Worm (Caenorhabditis elegans) whole organism, L3 larva: ENCODE data around the gene cut-4.

ENCODE experiments used
- R02D3.7 ChIP-seq: fragments of 150-350 bp; optimal IDR thresholded peaks from 2 replicates; lab custom pipeline; 2014; ENCODE audit warnings: missing biosample characterization, missing genetic modification characterization
- ama-1 ChIP-seq: fragments of 150-350 bp; optimal IDR thresholded peaks from 2 replicates; lab custom pipeline; 2018
- ceh-16 ChIP-seq: sonication (generic microtip); optimal IDR thresholded peaks from 2 replicates; lab custom pipeline; 2017; ENCODE audit warnings: missing biosample characterization, missing genetic modification characterization
- ceh-28 ChIP-seq: fragments of 150-350 bp; optimal IDR thresholded peaks from 2 replicates; lab custom pipeline; 2014; ENCODE audit warnings: missing biosample characterization, missing genetic modification reagents, missing genetic modification characterization
- ceh-82 ChIP-seq: fragments of 150-350 bp; optimal IDR thresholded peaks from 2 replicates; lab custom pipeline; 2014; ENCODE audit warnings: missing biosample characterization, missing genetic modification characterization
- ceh-9 ChIP-seq: sonication (generic microtip); optimal IDR thresholded peaks from 2 replicates; lab custom pipeline; 2018; ENCODE audit warnings: missing biosample characterization, missing genetic modification characterization
- daf-12 ChIP-seq: fragments of 150-350 bp; optimal IDR thresholded peaks from 2 replicates; lab custom pipeline; 2014; ENCODE audit warnings: missing biosample characterization, missing genetic modification reagents, missing genetic modification characterization
- egl-27 ChIP-seq: sonication (generic microtip); optimal IDR thresholded peaks from 4 replicates; lab custom pipeline; 2017; ENCODE audit warnings: missing biosample characterization, missing genetic modification reagents, missing genetic modification characterization
- egl-5 ChIP-seq: fragments of 150-350 bp; optimal IDR thresholded peaks from 2 replicates; lab custom pipeline; 2017; ENCODE audit warnings: missing biosample characterization, missing genetic modification reagents, missing genetic modification characterization, inconsistent platforms
- elt-1 ChIP-seq: fragments of 150-350 bp; optimal IDR thresholded peaks from 2 replicates; lab custom pipeline; 2014; ENCODE audit warnings: missing biosample characterization, missing genetic modification characterization
- elt-2 ChIP-seq: sonication (generic microtip); optimal IDR thresholded peaks from 2 replicates; lab custom pipeline; 2016; ENCODE audit warnings: missing genetic modification reagents, mild to moderate bottlenecking, missing genetic modification characterization, missing compliant biosample characterization
- eor-1 ChIP-seq, 2 experiments: fragments of 150-350 bp; optimal IDR thresholded peaks; 2 replicates each; lab custom pipeline; 2014 to 2018; ENCODE audit warnings: missing biosample characterization in 2 of 2, missing genetic modification characterization in 2 of 2
- fkh-10 ChIP-seq: sonication (generic microtip); optimal IDR thresholded peaks from 2 replicates; lab custom pipeline; 2017; ENCODE audit warnings: missing biosample characterization, missing genetic modification reagents, missing genetic modification characterization
- fkh-2 ChIP-seq: fragments of 150-350 bp; optimal IDR thresholded peaks from 2 replicates; lab custom pipeline; 2014; ENCODE audit warnings: missing biosample characterization, missing genetic modification reagents, missing genetic modification characterization
- fos-1 ChIP-seq: fragments of 150-350 bp; optimal IDR thresholded peaks from 2 replicates; lab custom pipeline; 2014; ENCODE audit warnings: missing biosample characterization, missing genetic modification characterization
- hmg-11 ChIP-seq: sonication (generic microtip); optimal IDR thresholded peaks from 2 replicates; lab custom pipeline; 2016; ENCODE audit warnings: missing genetic modification characterization, missing compliant biosample characterization
- jun-1 ChIP-seq: fragments of 150-350 bp; optimal IDR thresholded peaks from 2 replicates; lab custom pipeline; 2014; ENCODE audit warnings: missing biosample characterization, missing genetic modification reagents, missing genetic modification characterization
- lin-15B ChIP-seq: fragments of 150-350 bp; optimal IDR thresholded peaks from 2 replicates; lab custom pipeline; 2014; ENCODE audit warnings: missing biosample characterization, missing genetic modification characterization
- lin-39 ChIP-seq: fragments of 150-350 bp; optimal IDR thresholded peaks from 2 replicates; lab custom pipeline; 2018; ENCODE audit warnings: missing biosample characterization, missing genetic modification reagents, missing genetic modification characterization
- lsy-12 ChIP-seq: sonication (generic microtip); optimal IDR thresholded peaks from 2 replicates; lab custom pipeline; 2016; ENCODE audit warnings: mild to moderate bottlenecking, missing genetic modification characterization, missing compliant biosample characterization
- mdl-1 ChIP-seq: fragments of 150-350 bp; optimal IDR thresholded peaks from 2 replicates; lab custom pipeline; 2014; ENCODE audit warnings: missing biosample characterization, missing genetic modification characterization
- mml-1 ChIP-seq: fragments of 150-350 bp; sonication (generic microtip); optimal IDR thresholded peaks from 3 replicates; lab custom pipeline; 2014; ENCODE audit warnings: missing biosample characterization, missing genetic modification characterization
- nfya-1 ChIP-seq: sonication (generic microtip); optimal IDR thresholded peaks from 2 replicates; lab custom pipeline; 2017; ENCODE audit warnings: missing genetic modification characterization, mild to moderate bottlenecking, missing compliant biosample characterization, antibody characterized with exemption, moderate library complexity; ENCODE audit not compliant: insufficient read depth
- nhr-11 ChIP-seq: fragments of 150-350 bp; optimal IDR thresholded peaks from 2 replicates; lab custom pipeline; 2014; ENCODE audit warnings: missing biosample characterization, missing genetic modification characterization
- nhr-12 ChIP-seq: fragments of 150-350 bp; optimal IDR thresholded peaks from 2 replicates; lab custom pipeline; 2014; ENCODE audit warnings: missing biosample characterization, missing genetic modification characterization
- nhr-23 ChIP-seq: fragments of 150-350 bp; optimal IDR thresholded peaks from 2 replicates; lab custom pipeline; 2014; ENCODE audit warnings: missing biosample characterization, missing genetic modification reagents, missing genetic modification characterization
- nhr-237 ChIP-seq: fragments of 150-350 bp; optimal IDR thresholded peaks from 2 replicates; lab custom pipeline; 2014; ENCODE audit warnings: missing biosample characterization, missing genetic modification characterization
- nhr-25 ChIP-seq: sonication (generic microtip); optimal IDR thresholded peaks from 2 replicates; lab custom pipeline; 2017; ENCODE audit warnings: missing biosample characterization, missing genetic modification characterization
- nhr-28 ChIP-seq: fragments of 150-350 bp; optimal IDR thresholded peaks from 2 replicates; lab custom pipeline; 2014; ENCODE audit warnings: missing biosample characterization, missing genetic modification characterization
- nhr-43 ChIP-seq: sonication (generic microtip); optimal IDR thresholded peaks from 2 replicates; lab custom pipeline; 2016; ENCODE audit warnings: mild to moderate bottlenecking, missing genetic modification characterization, missing compliant biosample characterization; ENCODE audit not compliant: poor library complexity, severe bottlenecking
- nhr-67 ChIP-seq: fragments of 150-350 bp; optimal IDR thresholded peaks from 2 replicates; lab custom pipeline; 2014; ENCODE audit warnings: missing biosample characterization, missing genetic modification characterization
- nhr-76 ChIP-seq: fragments of 150-350 bp; sonication (generic microtip); optimal IDR thresholded peaks from 5 replicates; lab custom pipeline; 2014; ENCODE audit warnings: missing biosample characterization, missing genetic modification characterization
- nhr-77 ChIP-seq: fragments of 150-350 bp; optimal IDR thresholded peaks from 2 replicates; lab custom pipeline; 2014; ENCODE audit warnings: missing biosample characterization, missing genetic modification characterization
- pha-4 ChIP-seq: fragments of 150-350 bp; optimal IDR thresholded peaks from 2 replicates; lab custom pipeline; 2014; ENCODE audit warnings: missing biosample characterization, missing genetic modification reagents, missing genetic modification characterization
- pqm-1 ChIP-seq: fragments of 150-350 bp; optimal IDR thresholded peaks from 2 replicates; lab custom pipeline; 2017; ENCODE audit warnings: missing biosample characterization, missing genetic modification characterization, inconsistent platforms
- sea-2 ChIP-seq: fragments of 150-350 bp; sonication (generic microtip); optimal IDR thresholded peaks from 4 replicates; lab custom pipeline; 2014; ENCODE audit warnings: missing biosample characterization, missing genetic modification reagents, missing genetic modification characterization
- skn-1 ChIP-seq: fragments of 150-350 bp; optimal IDR thresholded peaks from 2 replicates; lab custom pipeline; 2014; ENCODE audit warnings: missing biosample characterization, missing genetic modification characterization
- snpc-4 ChIP-seq: fragments of 150-350 bp; optimal IDR thresholded peaks from 2 replicates; lab custom pipeline; 2014; ENCODE audit warnings: missing biosample characterization, missing genetic modification characterization
- tbx-2 ChIP-seq: sonication (generic microtip); optimal IDR thresholded peaks from 2 replicates; lab custom pipeline; 2016; ENCODE audit warnings: mild to moderate bottlenecking, missing genetic modification characterization, missing compliant biosample characterization
- unc-39 ChIP-seq: sonication (generic microtip); optimal IDR thresholded peaks from 4 replicates; lab custom pipeline; 2017; ENCODE audit warnings: missing biosample characterization, missing genetic modification characterization
- unc-62 ChIP-seq: fragments of 150-350 bp; sonication (generic microtip); optimal IDR thresholded peaks from 4 replicates; lab custom pipeline; 2014; ENCODE audit warnings: missing biosample characterization, missing genetic modification reagents, missing genetic modification characterization
- ztf-11 ChIP-seq: fragments of 150-350 bp; optimal IDR thresholded peaks from 2 replicates; lab custom pipeline; 2014; ENCODE audit warnings: missing biosample characterization, missing genetic modification characterization
- ztf-4 ChIP-seq: fragments of 150-350 bp; optimal IDR thresholded peaks from 2 replicates; lab custom pipeline; 2014; ENCODE audit warnings: missing biosample characterization, missing genetic modification characterization

cut-4 gene

DNA sequence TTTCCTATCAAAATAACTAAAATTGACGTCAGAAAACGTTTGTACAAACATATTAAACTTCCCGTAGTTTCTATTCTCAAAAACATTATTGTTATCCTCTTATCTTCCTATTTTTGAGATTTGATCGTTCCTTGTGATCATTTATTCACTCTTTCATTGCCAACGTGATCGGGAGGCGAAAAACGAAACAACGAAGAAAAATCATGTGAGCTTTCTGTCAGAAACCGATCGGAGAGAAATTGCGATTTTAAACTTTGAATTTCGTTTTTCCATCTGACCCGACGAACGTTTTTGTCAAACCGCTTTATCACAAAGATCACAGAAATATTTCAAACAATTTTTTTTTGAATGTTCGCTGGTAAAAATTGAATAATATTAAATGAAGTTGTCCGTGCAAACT is 10.4 kb downstream of the cut-4 start:
- TF ChIP-seq nhr-77 (tag; lab: Kevin White, UChicago) (no peak), eor-1 (tag; optimal IDR thresholded peaks at IDR 0.05; lab: Kevin White, UChicago) (no peak), lsy-12 (tag; lab: Kevin White, UChicago) (no peak), nfya-1 (tag; lab: Kevin White, UChicago) (peak; percentile 15), skn-1 (tag; lab: Kevin White, UChicago) (no peak), nhr-23 (peak; percentile 26), nhr-43 (tag; lab: Kevin White, UChicago) (peak; percentile 10), lin-39 (no peak), mml-1 (tag; lab: Kevin White, UChicago) (no peak), ztf-11 (tag; lab: Kevin White, UChicago) (no peak), snpc-4 (peak; percentile 12), nhr-28 (tag; lab: Kevin White, UChicago) (no peak), jun-1 (tag; lab: Kevin White, UChicago) (peak; percentile 43), elt-2 (tag; lab: Kevin White, UChicago) (peak; percentile 68), ceh-28 (tag; lab: Kevin White, UChicago) (no peak), nhr-237 (tag; lab: Kevin White, UChicago) (no peak), pha-4 (tag; lab: Kevin White, UChicago) (peak; percentile 8), pqm-1 (tag; lab: Kevin White, UChicago) (peak; percentile 58), elt-1 (tag; lab: Kevin White, UChicago) (peak; percentile 48), nhr-67 (no peak)

DNA sequence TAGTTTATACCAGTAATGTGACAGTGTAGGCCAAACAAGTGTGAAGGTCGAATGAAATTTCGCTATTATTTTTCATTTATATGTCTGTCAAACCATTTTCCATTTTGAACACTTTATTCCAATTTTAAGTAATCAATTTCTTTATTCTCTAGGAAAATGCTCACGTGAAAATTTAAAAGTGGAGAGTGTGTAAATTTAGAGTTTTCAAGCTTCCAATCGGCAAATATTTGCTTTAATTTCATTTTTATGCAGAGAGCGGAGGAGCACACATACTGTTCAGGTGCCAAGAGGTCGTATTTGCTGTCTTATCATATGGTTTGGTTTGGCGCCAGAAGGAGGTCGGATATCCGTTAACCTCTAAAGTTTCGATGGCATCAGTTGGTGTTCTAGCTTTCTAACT is 10.9 kb downstream of the cut-4 start:
- TF ChIP-seq skn-1 (tag; lab: Kevin White, UChicago), result no peak
- TF ChIP-seq R02D3.7, result no peak
- no peak for TF ChIP-seq lsy-12 (tag; lab: Kevin White, UChicago)
- peak; percentile 75 for TF ChIP-seq pha-4 (tag; lab: Kevin White, UChicago)
- no peak for TF ChIP-seq nhr-28 (tag; lab: Kevin White, UChicago)
- TF ChIP-seq, all 47 proteins: peak for 1

DNA sequence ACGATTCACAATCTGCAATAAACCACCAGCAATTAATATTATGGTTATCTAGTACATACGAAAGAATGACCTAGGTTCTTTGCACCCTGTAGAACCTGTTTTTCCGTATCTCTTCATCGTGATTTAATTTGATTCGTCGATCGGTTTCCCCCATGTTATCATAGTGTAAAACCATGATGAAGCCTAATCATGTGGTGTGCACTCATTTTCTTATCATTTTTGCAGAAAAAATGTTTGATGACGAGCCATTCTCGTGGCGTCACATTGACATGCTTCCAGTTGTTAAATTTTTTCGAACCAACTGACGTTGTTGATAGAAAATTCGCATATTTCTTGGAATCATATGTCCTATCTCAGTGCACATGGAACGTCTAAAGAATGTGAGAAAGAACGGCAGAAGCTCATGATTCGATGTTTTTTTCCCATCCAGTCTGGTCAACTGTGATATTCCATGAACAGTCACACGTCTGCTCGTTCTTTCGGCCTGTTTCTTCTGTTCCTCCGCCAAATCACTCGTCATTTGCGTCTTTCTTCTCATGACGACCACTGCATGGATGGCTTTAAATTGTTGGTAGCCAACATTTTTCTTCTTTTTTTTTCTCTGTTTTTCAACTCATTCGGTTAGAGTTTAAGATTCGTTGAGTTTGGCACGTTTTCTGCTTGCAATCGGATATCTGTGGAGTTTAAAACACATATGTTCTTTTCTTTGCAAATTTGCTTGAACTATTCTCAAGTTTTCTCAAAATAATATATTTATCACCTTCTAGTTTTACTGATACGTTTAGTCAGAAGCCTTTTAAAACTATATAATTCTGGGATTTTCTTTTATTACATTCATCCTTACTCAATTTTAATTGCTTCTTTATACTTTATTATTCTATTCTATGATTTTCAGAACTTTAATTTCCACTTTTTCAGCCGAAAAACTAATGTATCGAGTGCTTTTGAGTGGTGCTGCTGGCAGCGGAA is 11.7 kb downstream of the cut-4 start, which contains the start of gene ZK673.2:
Gene ZK673.2 (plus strand): TSS at position 919 of the 969 bp plus-strand sequence.
- no peak for TF ChIP-seq lin-39
- TF ChIP-seq skn-1 (tag; lab: Kevin White, UChicago), result no peak
- peak; percentile 27 for TF ChIP-seq elt-1 (tag; lab: Kevin White, UChicago)
- TF ChIP-seq egl-5 (tag; lab: Kevin White, UChicago), result no peak
- no peak for TF ChIP-seq hmg-11 (tag; lab: Kevin White, UChicago)
- no peak for TF ChIP-seq sea-2 (GFP tag; lab: Kevin White, UChicago)
- no peak for TF ChIP-seq unc-62
- no peak for TF ChIP-seq tbx-2 (tag; lab: Kevin White, UChicago)
- no peak for TF ChIP-seq nhr-67
- peak; percentile 18 for TF ChIP-seq lsy-12 (tag; lab: Kevin White, UChicago)
- no peak for TF ChIP-seq mml-1 (tag; lab: Kevin White, UChicago)
- no peak for TF ChIP-seq lin-15B (tag; lab: Kevin White, UChicago)
- peak; percentile 75 for TF ChIP-seq nhr-25 (tag; lab: Kevin White, UChicago)
- TF ChIP-seq ceh-28 (tag; lab: Kevin White, UChicago), result no peak
- no peak for TF ChIP-seq nhr-28 (tag; lab: Kevin White, UChicago)
- TF ChIP-seq nhr-237 (tag; lab: Kevin White, UChicago), result no peak
- TF ChIP-seq R02D3.7, result no peak
- peak; percentile 39 for TF ChIP-seq mdl-1 (tag; lab: Kevin White, UChicago)
- peak; percentile 10 for TF ChIP-seq nhr-11 (tag; lab: Kevin White, UChicago)
- no peak for TF ChIP-seq unc-39
- TF ChIP-seq snpc-4, result no peak
- no peak for TF ChIP-seq ceh-82 (tag; lab: Kevin White, UChicago)
- TF ChIP-seq nhr-76 (tag; lab: Kevin White, UChicago), result no peak
- peak; percentile 71 for TF ChIP-seq nhr-43 (tag; lab: Kevin White, UChicago)
- TF ChIP-seq egl-27 (tag; lab: Kevin White, UChicago), result no peak
- TF ChIP-seq eor-1 (tag; optimal IDR thresholded peaks at IDR 0.05; lab: Kevin White, UChicago), result no peak
- no peak for TF ChIP-seq fkh-10 (GFP tag; lab: Kevin White, UChicago)
- TF ChIP-seq pha-4 (tag; lab: Kevin White, UChicago), result peak; percentile 40
- no peak for TF ChIP-seq fos-1 (tag; lab: Kevin White, UChicago)
- TF ChIP-seq ztf-4 (tag; lab: Kevin White, UChicago), result no peak
- no peak for TF ChIP-seq ceh-16
- TF ChIP-seq ceh-9 (tag; lab: Kevin White, UChicago), result no peak
- TF ChIP-seq daf-12, result no peak
- TF ChIP-seq ztf-11 (tag; lab: Kevin White, UChicago), result no peak
- TF ChIP-seq pqm-1 (tag; lab: Kevin White, UChicago), result peak; percentile 95
- no peak for TF ChIP-seq fkh-2 (tag; lab: Kevin White, UChicago)
- TF ChIP-seq nhr-12, result no peak
- TF ChIP-seq ama-1, result peak; percentile 91
- TF ChIP-seq elt-2 (tag; lab: Kevin White, UChicago), result peak; percentile 95
- TF ChIP-seq nhr-23, result peak; percentile 54
- no peak for TF ChIP-seq nhr-77 (tag; lab: Kevin White, UChicago)
- peak; percentile 28 for TF ChIP-seq nfya-1 (tag; lab: Kevin White, UChicago)
